Fruit fly (Drosophila melanogaster) whole organism, embryonic: ENCODE measurements around the gene Rab3-GEF.
A peak's percentile ranks its signal among the peaks of the same experiment; 100 is the strongest.

Experiments
- Abd-B ChIP-seq: fragments of 200-800 bp; sonication (Bioruptor generic); optimal IDR thresholded peaks from 2 replicates; lab custom pipeline; 2018; ENCODE audit warnings: missing biosample characterization, mild to moderate bottlenecking, missing genetic modification characterization, moderate library complexity
- Bdp1 ChIP-seq: fragments of 200-800 bp; sonication (Bioruptor generic); optimal IDR thresholded peaks from 3 replicates; lab custom pipeline; 2016; ENCODE audit warnings: missing biosample characterization, missing genetic modification characterization
- CG1024 ChIP-seq: fragments of 200-800 bp; sonication (Bioruptor generic); IDR thresholded peaks from 2 replicates; pipeline ENCODE4 v1.3.6; 2022; ENCODE audit warnings: missing biosample characterization, missing genetic modification characterization
- CG11504 ChIP-seq: fragments of 200-800 bp; sonication (Bioruptor generic); optimal IDR thresholded peaks from 3 replicates; lab custom pipeline; 2019; ENCODE audit warnings: missing biosample characterization, mild to moderate bottlenecking, missing genetic modification characterization, moderate library complexity
- CG14050 ChIP-seq: fragments of 200-800 bp; sonication (Bioruptor generic); IDR thresholded peaks from 3 replicates; pipeline ENCODE4 v1.3.6; 2022; ENCODE audit warnings: missing biosample characterization, missing genetic modification characterization
- CG1647 ChIP-seq: fragments of 200-800 bp; sonication (Bioruptor generic); optimal IDR thresholded peaks from 3 replicates; lab custom pipeline; 2016; ENCODE audit warnings: missing biosample characterization, missing genetic modification characterization
- CG17361 ChIP-seq: fragments of 200-800 bp; sonication (Bioruptor generic); IDR thresholded peaks from 3 replicates; pipeline ENCODE4 v1.3.6; 2022; ENCODE audit warnings: missing biosample characterization, missing genetic modification characterization
- CG18262 ChIP-seq: fragments of 200-800 bp; optimal IDR thresholded peaks from 3 replicates; lab custom pipeline; 2019; ENCODE audit warnings: missing biosample characterization, mild to moderate bottlenecking, missing genetic modification characterization, moderate library complexity
- CG18476 ChIP-seq: fragments of 200-800 bp; sonication (Bioruptor generic); optimal IDR thresholded peaks from 2 replicates; lab custom pipeline; 2016; ENCODE audit warnings: missing biosample characterization, mild to moderate bottlenecking, missing genetic modification characterization
- CG2129 ChIP-seq: fragments of 200-800 bp; sonication (Bioruptor generic); IDR thresholded peaks from 2 replicates; pipeline ENCODE4 v1.3.6; 2022; ENCODE audit warnings: missing biosample characterization, missing genetic modification characterization; ENCODE audit not compliant: partially characterized antibody
- CG30403 ChIP-seq: fragments of 200-800 bp; sonication (Bioruptor generic); optimal IDR thresholded peaks from 3 replicates; lab custom pipeline; 2016; ENCODE audit warnings: missing biosample characterization, missing genetic modification characterization
- CG32532 ChIP-seq: fragments of 200-800 bp; sonication (Bioruptor generic); IDR thresholded peaks from 2 replicates; pipeline ENCODE4 v1.3.6; 2022; ENCODE audit warnings: missing biosample characterization, missing genetic modification characterization
- CG34224 ChIP-seq: fragments of 200-800 bp; sonication (Bioruptor generic); IDR thresholded peaks from 3 replicates; pipeline ENCODE4 v1.3.6; 2022; ENCODE audit warnings: missing biosample characterization, missing genetic modification characterization; ENCODE audit not compliant: partially characterized antibody
- CG6654 ChIP-seq: fragments of 200-800 bp; sonication (Bioruptor generic); optimal IDR thresholded peaks from 2 replicates; lab custom pipeline; 2017; ENCODE audit warnings: missing biosample characterization, mild to moderate bottlenecking, missing genetic modification characterization
- CG6683 ChIP-seq: fragments of 200-800 bp; sonication (Bioruptor generic); optimal IDR thresholded peaks from 2 replicates; lab custom pipeline; 2017; ENCODE audit warnings: missing biosample characterization, mild to moderate bottlenecking, missing genetic modification characterization, missing genetic modification reagents
- CG8290 ChIP-seq, 3 experiments: fragments of 200-800 bp; sonication (Bioruptor generic); optimal IDR thresholded peaks; 2 replicates each; lab custom pipeline; 2016 to 2019; ENCODE audit warnings: missing biosample characterization in 3 of 3, missing genetic modification characterization in 3 of 3, mild to moderate bottlenecking in 2 of 3, moderate library complexity in 1 of 3
- CG9609 ChIP-seq: fragments of 200-800 bp; sonication (Bioruptor generic); optimal IDR thresholded peaks from 3 replicates; lab custom pipeline; 2016; ENCODE audit warnings: missing biosample characterization, missing genetic modification characterization
- CHES-1-like ChIP-seq: fragments of 200-800 bp; sonication (Bioruptor generic); optimal IDR thresholded peaks from 2 replicates; lab custom pipeline; 2016; ENCODE audit warnings: missing biosample characterization, missing genetic modification characterization
- CTCF ChIP-seq: fragments of 200-800 bp; sonication (Bioruptor generic); optimal IDR thresholded peaks from 2 replicates; lab custom pipeline; 2017; ENCODE audit warnings: missing biosample characterization, mild to moderate bottlenecking, missing genetic modification characterization, moderate library complexity
- Chrac-16 ChIP-seq: fragments of 200-800 bp; sonication (Bioruptor generic); optimal IDR thresholded peaks from 3 replicates; lab custom pipeline; 2016; ENCODE audit warnings: missing biosample characterization, missing genetic modification characterization
- CoRest ChIP-seq: fragments of 200-800 bp; sonication (Bioruptor generic); optimal IDR thresholded peaks from 3 replicates; lab custom pipeline; 2018; ENCODE audit warnings: missing biosample characterization, mild to moderate bottlenecking, missing genetic modification characterization, moderate library complexity
- HmgZ ChIP-seq: fragments of 200-800 bp; sonication (Bioruptor generic); optimal IDR thresholded peaks from 2 replicates; lab custom pipeline; 2018; ENCODE audit warnings: missing biosample characterization, mild to moderate bottlenecking, missing genetic modification characterization
- Lpt ChIP-seq: fragments of >200 bp; optimal IDR thresholded peaks from 2 replicates; lab custom pipeline; 2018; ENCODE audit warnings: missing biosample characterization, missing genetic modification characterization
- MBD-R2 ChIP-seq: fragments of 200-800 bp; sonication (Bioruptor generic); IDR thresholded peaks from 2 replicates; pipeline ENCODE4 v1.3.6; 2022; ENCODE audit warnings: missing biosample characterization, missing genetic modification characterization
- Max ChIP-seq: fragments of 200-800 bp; sonication (Bioruptor generic); optimal IDR thresholded peaks from 2 replicates; lab custom pipeline; 2016; ENCODE audit warnings: missing biosample characterization, mild to moderate bottlenecking, missing genetic modification characterization
- Med ChIP-seq: fragments of 200-800 bp; sonication (Bioruptor generic); peaks from one replicate; lab custom pipeline; 2016; ENCODE audit warnings: missing biosample characterization, missing genetic modification characterization, mild to moderate bottlenecking, inconsistent platforms, moderate library complexity
- Mrtf ChIP-seq: fragments of 200-800 bp; sonication (Bioruptor generic); IDR thresholded peaks from 3 replicates; pipeline ENCODE4 v1.3.6; 2022; ENCODE audit warnings: missing biosample characterization, missing genetic modification characterization
- NC2β ChIP-seq: fragments of 200-800 bp; sonication (Bioruptor generic); optimal IDR thresholded peaks from 2 replicates; lab custom pipeline; 2016; ENCODE audit warnings: missing biosample characterization, missing genetic modification characterization
- Opbp ChIP-seq: fragments of 200-800 bp; sonication (Bioruptor generic); IDR thresholded peaks from 3 replicates; pipeline ENCODE4 v1.3.6; 2022; ENCODE audit warnings: missing biosample characterization, missing genetic modification characterization; ENCODE audit not compliant: partially characterized antibody
- Sox100B ChIP-seq: fragments of 200-800 bp; sonication (Bioruptor generic); optimal IDR thresholded peaks from 3 replicates; lab custom pipeline; 2018; ENCODE audit warnings: missing biosample characterization, mild to moderate bottlenecking, missing genetic modification characterization
- Sry-β ChIP-seq: fragments of 200-800 bp; sonication (Bioruptor generic); optimal IDR thresholded peaks from 2 replicates; lab custom pipeline; 2018; ENCODE audit warnings: missing biosample characterization, mild to moderate bottlenecking, missing genetic modification characterization, moderate library complexity
- Ssrp ChIP-seq: fragments of 200-800 bp; sonication (Bioruptor generic); optimal IDR thresholded peaks from 2 replicates; lab custom pipeline; 2018; ENCODE audit warnings: missing biosample characterization, mild to moderate bottlenecking, missing genetic modification characterization, moderate library complexity
- TFAM ChIP-seq: fragments of 200-800 bp; sonication (Bioruptor generic); optimal IDR thresholded peaks from 2 replicates; lab custom pipeline; 2017; ENCODE audit warnings: missing biosample characterization, missing genetic modification characterization, inconsistent platforms
- cg ChIP-seq: fragments of 200-800 bp; sonication (Bioruptor generic); optimal IDR thresholded peaks from 3 replicates; lab custom pipeline; 2019; ENCODE audit warnings: missing biosample characterization, mild to moderate bottlenecking, missing genetic modification characterization, moderate library complexity
- chif ChIP-seq, 2 experiments: fragments of 200-800 bp; sonication (Bioruptor generic); optimal IDR thresholded peaks; 3 replicates each; lab custom pipeline; 2016; ENCODE audit warnings: missing biosample characterization in 2 of 2, missing genetic modification characterization in 2 of 2
- chn ChIP-seq: fragments of 200-800 bp; sonication (Bioruptor generic); optimal IDR thresholded peaks from 2 replicates; lab custom pipeline; 2016; ENCODE audit warnings: missing biosample characterization, missing genetic modification characterization
- crp ChIP-seq, 2 experiments: fragments of 200-800 bp; sonication (Bioruptor generic); optimal IDR thresholded peaks; 2 replicates in 1 of 2; 3 replicates in 1 of 2; lab custom pipeline; 2017; ENCODE audit warnings: missing biosample characterization in 2 of 2, missing genetic modification characterization in 2 of 2, mild to moderate bottlenecking in 1 of 2, moderate library complexity in 1 of 2
- dimm ChIP-seq: fragments of 200-800 bp; sonication (Bioruptor generic); IDR thresholded peaks from 2 replicates; pipeline ENCODE4 v1.3.6; 2022; ENCODE audit warnings: missing biosample characterization, missing genetic modification characterization
- dmrt99B ChIP-seq: fragments of 200-800 bp; sonication (Bioruptor generic); optimal IDR thresholded peaks from 2 replicates; lab custom pipeline; 2018; ENCODE audit warnings: missing biosample characterization, mild to moderate bottlenecking, missing genetic modification characterization, moderate library complexity
- ewg ChIP-seq: fragments of 200-800 bp; sonication (Bioruptor generic); optimal IDR thresholded peaks from 3 replicates; lab custom pipeline; 2017; ENCODE audit warnings: mild to moderate bottlenecking, missing biosample characterization, missing genetic modification reagents, missing genetic modification characterization
- gem ChIP-seq: fragments of 200-800 bp; sonication (Bioruptor generic); optimal IDR thresholded peaks from 2 replicates; lab custom pipeline; 2019; ENCODE audit warnings: missing biosample characterization, mild to moderate bottlenecking, missing genetic modification characterization, moderate library complexity
- hbn ChIP-seq: fragments of 200-800 bp; sonication (Bioruptor generic); IDR thresholded peaks from 2 replicates; pipeline ENCODE4 v1.3.6; 2022; ENCODE audit warnings: missing biosample characterization, missing genetic modification characterization; ENCODE audit not compliant: partially characterized antibody
- lab ChIP-seq: fragments of 200-800 bp; sonication (Bioruptor generic); optimal IDR thresholded peaks from 3 replicates; lab custom pipeline; 2017; ENCODE audit warnings: missing biosample characterization, missing genetic modification characterization, mild to moderate bottlenecking, moderate library complexity, missing genetic modification reagents
- nmo ChIP-seq: fragments of 200-800 bp; sonication (Bioruptor generic); optimal IDR thresholded peaks from 2 replicates; lab custom pipeline; 2018; ENCODE audit warnings: missing biosample characterization, mild to moderate bottlenecking, missing genetic modification characterization, moderate library complexity
- odd ChIP-seq: fragments of 200-800 bp; sonication (Bioruptor generic); optimal IDR thresholded peaks from 2 replicates; lab custom pipeline; 2017; ENCODE audit warnings: missing biosample characterization, mild to moderate bottlenecking, missing genetic modification characterization
- pb ChIP-seq: fragments of 200-800 bp; sonication (Bioruptor generic); optimal IDR thresholded peaks from 3 replicates; lab custom pipeline; 2016; ENCODE audit warnings: missing biosample characterization, missing genetic modification characterization
- peb ChIP-seq: fragments of 200-800 bp; sonication (Bioruptor generic); IDR thresholded peaks from 2 replicates; pipeline ENCODE4 v1.3.6; 2022; ENCODE audit warnings: missing biosample characterization, missing genetic modification characterization
- slp2 ChIP-seq: fragments of 200-800 bp; sonication (Bioruptor generic); optimal IDR thresholded peaks from 2 replicates; lab custom pipeline; 2016; ENCODE audit warnings: missing biosample characterization, missing genetic modification characterization
- toy ChIP-seq: fragments of 200-800 bp; sonication (Bioruptor generic); IDR thresholded peaks from 2 replicates; pipeline ENCODE4 v1.3.6; 2022; ENCODE audit warnings: missing biosample characterization, missing genetic modification characterization

The Rab3-GEF gene

DNA sequence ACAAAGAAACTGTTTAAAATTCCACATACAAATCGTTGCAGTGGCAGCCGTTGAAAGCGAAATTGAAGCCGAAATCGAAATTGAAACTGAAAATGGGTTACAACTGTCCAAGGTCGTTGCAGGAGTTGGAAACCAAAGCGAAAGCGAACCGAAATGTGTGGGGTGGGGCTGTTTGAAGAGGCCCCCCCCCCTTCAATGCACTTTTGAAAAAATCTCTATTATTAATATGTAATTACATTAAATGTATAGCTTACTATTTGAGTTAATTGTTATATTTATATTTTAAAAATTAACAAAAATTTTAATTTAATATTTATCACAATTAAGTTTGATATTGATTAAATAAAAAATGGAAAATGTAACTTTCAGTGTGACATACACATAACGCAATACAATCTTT lies 32.2 kb downstream of the Rab3-GEF start (continued):
- TF ChIP-seq gem (peak; percentile 57), CG1024 (GFP tag; lab: Robert Waterston, UW) (no peak), CG18262 (tag; lab: Kevin White, UChicago) (peak; percentile 64), dmrt99B (tag; lab: Kevin White, UChicago) (peak; percentile 76), Sox100B (peak; percentile 54)
- TF ChIP-seq, all 482 proteins: peak for 62

DNA sequence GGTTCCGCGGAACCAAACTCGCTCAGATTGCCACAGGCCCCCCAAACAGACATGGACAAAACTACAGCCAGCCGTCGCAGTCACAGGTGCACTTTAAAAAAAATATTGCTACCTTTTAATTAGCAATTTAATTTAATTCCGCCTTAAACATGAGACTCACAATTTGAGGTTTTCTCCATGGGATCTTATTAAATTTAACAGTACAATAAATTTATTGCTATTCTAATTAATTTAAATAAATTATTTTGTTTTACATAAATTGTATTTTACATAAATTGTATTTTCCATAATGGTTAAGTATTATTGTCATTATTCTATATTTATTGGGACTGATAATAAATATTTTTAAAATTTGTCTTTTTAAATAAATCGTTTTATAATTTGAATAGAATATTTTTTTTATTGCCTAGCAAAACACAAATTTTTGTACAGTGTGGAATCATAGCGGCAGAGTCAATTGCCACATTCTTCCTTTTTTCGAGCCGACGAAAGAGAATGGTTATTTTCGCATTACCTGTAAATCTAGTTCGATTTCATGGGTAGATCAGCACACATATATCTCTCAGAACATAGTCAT lies 34.0 kb downstream of the Rab3-GEF start:
- TF ChIP-seq ewg (GFP tag; lab: Kevin White, UChicago) = no peak
- no peak for TF ChIP-seq Bdp1
- TF ChIP-seq hbn = no peak
- TF ChIP-seq nmo (GFP tag; lab: Kevin White, UChicago) = peak; percentile 39
- TF ChIP-seq chif (GFP tag; optimal IDR thresholded peaks at IDR 0.05; lab: Kevin White, UChicago) = no peak
- TF ChIP-seq Max (GFP tag; lab: Kevin White, UChicago) = no peak
- no peak for TF ChIP-seq peb (GFP tag; lab: Robert Waterston, UW)
- TF ChIP-seq Ssrp (tag; lab: Kevin White, UChicago) = peak; percentile 40
- TF ChIP-seq CG2129 (GFP tag; lab: Robert Waterston, UW) = no peak
- no peak for TF ChIP-seq CG6654
- no peak for TF ChIP-seq cg
- TF ChIP-seq Lpt (GFP tag; lab: Kevin White, UChicago) = no peak
- TF ChIP-seq CG11504 (tag; lab: Kevin White, UChicago) = peak; percentile 62
- no peak for TF ChIP-seq NC2β (GFP tag; lab: Kevin White, UChicago)
- TF ChIP-seq pb (GFP tag; lab: Kevin White, UChicago) = no peak
- TF ChIP-seq CG18476 (GFP tag; lab: Kevin White, UChicago) = no peak
- TF ChIP-seq CG18262 (tag; lab: Kevin White, UChicago) = peak; percentile 38
- TF ChIP-seq TFAM (GFP tag; lab: Kevin White, UChicago) = no peak
- no peak for TF ChIP-seq CHES-1-like (GFP tag; lab: Kevin White, UChicago)
- peak; percentile 14 for TF ChIP-seq CG30403 (GFP tag; lab: Kevin White, UChicago)
- no peak for TF ChIP-seq CTCF
- no peak for TF ChIP-seq Chrac-16 (GFP tag; lab: Kevin White, UChicago)
- no peak for TF ChIP-seq Med (GFP tag; lab: Kevin White, UChicago)
- no peak for TF ChIP-seq CG6683 (GFP tag; lab: Kevin White, UChicago)
- no peak for TF ChIP-seq Mrtf (GFP tag; lab: Robert Waterston, UW)
- TF ChIP-seq slp2 = no peak
- no peak for TF ChIP-seq Sry-β
- TF ChIP-seq toy (GFP tag; lab: Robert Waterston, UW) = no peak
- TF ChIP-seq lab (GFP tag; lab: Kevin White, UChicago) = no peak
- TF ChIP-seq CG1647 (GFP tag; lab: Kevin White, UChicago) = no peak
- no peak for TF ChIP-seq CG32532 (GFP tag; lab: Robert Waterston, UW)
- TF ChIP-seq CG9609 (GFP tag; lab: Kevin White, UChicago) = no peak
- TF ChIP-seq CG14050 (GFP tag; lab: Robert Waterston, UW) = no peak
- no peak for TF ChIP-seq CG8290 (GFP tag; optimal IDR thresholded peaks at IDR 0.05; lab: Kevin White, UChicago)
- no peak for TF ChIP-seq CG8290 (tag; optimal IDR thresholded peaks at IDR 0.05; lab: Kevin White, UChicago)
- no peak for TF ChIP-seq crp (GFP tag; optimal IDR thresholded peaks at IDR 0.05; lab: Kevin White, UChicago)
- peak; percentile 63; the same call in 2 of the 3 replicates for TF ChIP-seq CG17361 (GFP tag; lab: Robert Waterston, UW)
- TF ChIP-seq MBD-R2 (GFP tag; lab: Robert Waterston, UW) = no peak
- no peak for TF ChIP-seq dimm (GFP tag; lab: Robert Waterston, UW)
- TF ChIP-seq chn (GFP tag; lab: Kevin White, UChicago) = no peak
- TF ChIP-seq CG34224 (GFP tag; lab: Robert Waterston, UW) = no peak
- peak; percentile 9 for TF ChIP-seq CoRest (tag; lab: Kevin White, UChicago)
- TF ChIP-seq Abd-B (GFP tag; lab: Kevin White, UChicago) = no peak
- TF ChIP-seq odd = no peak
- no peak for TF ChIP-seq Opbp (GFP tag; lab: Robert Waterston, UW)
- no peak for TF ChIP-seq HmgZ
